Fruit fly (Drosophila melanogaster): Measurements from ENCODE around the gene nmo.

- TF ChIP-seq CTCF (optimal IDR thresholded peaks at IDR 0.05) (no peak), CG8478 (optimal IDR thresholded peaks at IDR 0.05) (peak; percentile 4)
Observed at dm6 chr3L:8063214-8064156, 84.6 kb downstream of the nmo start, which contains the start of gene Sarm.
